Fruit fly (Drosophila melanogaster) whole organism, embryonic: Measurements from ENCODE around the gene her.

Experiments
- ATbp ChIP-seq: fragments of 200-800 bp; sonication (Bioruptor generic); optimal IDR thresholded peaks from 2 replicates; lab custom pipeline; 2017; ENCODE audit warnings: missing biosample characterization, mild to moderate bottlenecking, missing genetic modification characterization, missing genetic modification reagents
- Ada2b ChIP-seq: fragments of 200-800 bp; sonication (Bioruptor generic); IDR thresholded peaks from 2 replicates; pipeline ENCODE4 v1.3.6; 2022; ENCODE audit warnings: missing biosample characterization, missing genetic modification characterization
- Atf3 ChIP-seq: fragments of 200-800 bp; sonication (Bioruptor generic); optimal IDR thresholded peaks from 3 replicates; lab custom pipeline; 2016; ENCODE audit warnings: missing biosample characterization, missing genetic modification characterization
- CG11696 ChIP-seq: fragments of 200-800 bp; sonication (Bioruptor generic); IDR thresholded peaks from 2 replicates; pipeline ENCODE4 v1.3.6; 2022; ENCODE audit warnings: missing biosample characterization, missing genetic modification characterization
- CG12104 ChIP-seq: fragments of 200-800 bp; sonication (Bioruptor generic); optimal IDR thresholded peaks from 3 replicates; lab custom pipeline; 2016; ENCODE audit warnings: missing biosample characterization, missing genetic modification characterization
- CG12391 ChIP-seq: fragments of 200-800 bp; sonication (Bioruptor generic); optimal IDR thresholded peaks from 3 replicates; lab custom pipeline; 2018; ENCODE audit warnings: missing biosample characterization, mild to moderate bottlenecking, missing genetic modification characterization, moderate library complexity
- CG12659 ChIP-seq: fragments of 200-800 bp; sonication (Bioruptor generic); optimal IDR thresholded peaks from 3 replicates; lab custom pipeline; 2017; ENCODE audit warnings: mild to moderate bottlenecking, missing biosample characterization, missing genetic modification reagents, missing genetic modification characterization
- CG12744 ChIP-seq: fragments of 200-800 bp; sonication (Bioruptor generic); optimal IDR thresholded peaks from 2 replicates; lab custom pipeline; 2016; ENCODE audit warnings: missing biosample characterization, missing genetic modification characterization
- CG12769 ChIP-seq: fragments of 200-800 bp; sonication (Bioruptor generic); optimal IDR thresholded peaks from 2 replicates; lab custom pipeline; 2019; ENCODE audit warnings: missing biosample characterization, mild to moderate bottlenecking, missing genetic modification characterization, moderate library complexity
- CG13624 ChIP-seq: fragments of 200-800 bp; sonication (Bioruptor generic); optimal IDR thresholded peaks from 2 replicates; lab custom pipeline; 2016; ENCODE audit warnings: missing biosample characterization, missing genetic modification characterization
- CG14965 ChIP-seq: fragments of 200-800 bp; sonication (Bioruptor generic); optimal IDR thresholded peaks from 2 replicates; lab custom pipeline; 2016; ENCODE audit warnings: missing biosample characterization, missing genetic modification characterization, borderline replicate concordance
- CG15073 ChIP-seq: fragments of 200-800 bp; sonication (Bioruptor generic); optimal IDR thresholded peaks from 2 replicates; lab custom pipeline; 2016; ENCODE audit warnings: missing biosample characterization, missing genetic modification characterization
- CG15601 ChIP-seq: fragments of 200-800 bp; sonication (Bioruptor generic); optimal IDR thresholded peaks from 3 replicates; lab custom pipeline; 2019; ENCODE audit warnings: missing biosample characterization, mild to moderate bottlenecking, missing genetic modification characterization, moderate library complexity
- CG1603 ChIP-seq: fragments of 200-800 bp; sonication (Bioruptor generic); optimal IDR thresholded peaks from 2 replicates; lab custom pipeline; 2019; ENCODE audit warnings: missing biosample characterization, mild to moderate bottlenecking, missing genetic modification characterization, moderate library complexity
- CG16813 ChIP-seq: fragments of 200-800 bp; sonication (Bioruptor generic); IDR thresholded peaks from 3 replicates; pipeline ENCODE4 v1.3.6; 2022; ENCODE audit warnings: missing biosample characterization, missing genetic modification characterization; ENCODE audit not compliant: partially characterized antibody
- CG16815 ChIP-seq: fragments of 200-800 bp; sonication (Bioruptor generic); optimal IDR thresholded peaks from 3 replicates; lab custom pipeline; 2017; ENCODE audit warnings: missing biosample characterization, mild to moderate bottlenecking, missing genetic modification characterization
- CG2116 ChIP-seq: fragments of 200-800 bp; sonication (Bioruptor generic); optimal IDR thresholded peaks from 3 replicates; lab custom pipeline; 2018; ENCODE audit warnings: missing biosample characterization, mild to moderate bottlenecking, missing genetic modification characterization
- CG31224 ChIP-seq: fragments of 200-800 bp; sonication (Bioruptor generic); IDR thresholded peaks from 2 replicates; pipeline ENCODE4 v1.3.6; 2022; ENCODE audit warnings: missing biosample characterization, missing genetic modification characterization
- CG8478 ChIP-seq: fragments of >200 bp; optimal IDR thresholded peaks from 2 replicates; lab custom pipeline; 2018
- CG9215 ChIP-seq: fragments of 200-800 bp; sonication (Bioruptor generic); IDR thresholded peaks from 2 replicates; pipeline ENCODE4 v1.3.6; 2022; ENCODE audit warnings: missing biosample characterization, missing genetic modification characterization
- CHES-1-like ChIP-seq: fragments of 200-800 bp; sonication (Bioruptor generic); optimal IDR thresholded peaks from 2 replicates; lab custom pipeline; 2016; ENCODE audit warnings: missing biosample characterization, missing genetic modification characterization
- D19A ChIP-seq: fragments of 200-800 bp; optimal IDR thresholded peaks from 3 replicates; lab custom pipeline; 2019; ENCODE audit warnings: missing biosample characterization, mild to moderate bottlenecking, missing genetic modification characterization, moderate library complexity
- Drgx ChIP-seq: fragments of 200-800 bp; sonication (Bioruptor generic); IDR thresholded peaks from 2 replicates; pipeline ENCODE4 v1.3.6; 2022; ENCODE audit warnings: missing biosample characterization, missing genetic modification characterization
- HmgD ChIP-seq: fragments of 200-800 bp; sonication (Bioruptor generic); optimal IDR thresholded peaks from 3 replicates; lab custom pipeline; 2016; ENCODE audit warnings: missing biosample characterization, missing genetic modification characterization
- Hr51 ChIP-seq, 2 experiments: fragments of 200-800 bp; sonication (Bioruptor generic); optimal IDR thresholded peaks; 2 replicates in 1 of 2; 3 replicates in 1 of 2; lab custom pipeline; 2016 to 2018; ENCODE audit warnings: missing biosample characterization in 2 of 2, missing genetic modification characterization in 2 of 2, mild to moderate bottlenecking in 1 of 2, moderate library complexity in 1 of 2
- Oli ChIP-seq: fragments of 200-800 bp; sonication (Bioruptor generic); optimal IDR thresholded peaks from 2 replicates; lab custom pipeline; 2018; ENCODE audit warnings: missing biosample characterization, mild to moderate bottlenecking, missing genetic modification characterization, moderate library complexity
- Ptx1 ChIP-seq: fragments of 200-800 bp; sonication (Bioruptor generic); IDR thresholded peaks from 2 replicates; pipeline ENCODE4 v1.3.6; 2022; ENCODE audit warnings: missing biosample characterization, missing genetic modification characterization
- Ravus ChIP-seq: fragments of 200-800 bp; sonication (Bioruptor generic); IDR thresholded peaks from 2 replicates; pipeline ENCODE4 v1.3.6; 2022; ENCODE audit warnings: missing biosample characterization, missing genetic modification characterization
- ash1 ChIP-seq: fragments of 200-800 bp; sonication (Bioruptor generic); optimal IDR thresholded peaks from 2 replicates; lab custom pipeline; 2018; ENCODE audit warnings: missing biosample characterization, mild to moderate bottlenecking, missing genetic modification characterization
- bsh ChIP-seq, 2 experiments: fragments of 200-800 bp; sonication (Bioruptor generic); optimal IDR thresholded peaks; 2 replicates each; lab custom pipeline; 2017 to 2018; ENCODE audit warnings: mild to moderate bottlenecking in 2 of 2, missing biosample characterization in 2 of 2, missing genetic modification characterization in 2 of 2, moderate library complexity in 1 of 2
- cato ChIP-seq: fragments of 200-800 bp; sonication (Bioruptor generic); optimal IDR thresholded peaks from 2 replicates; lab custom pipeline; 2016; ENCODE audit warnings: missing biosample characterization, missing genetic modification characterization, borderline replicate concordance
- chm ChIP-seq: fragments of 200-800 bp; sonication (Bioruptor generic); IDR thresholded peaks from 2 replicates; pipeline ENCODE4 v1.3.6; 2022; ENCODE audit warnings: missing biosample characterization, missing genetic modification characterization
- crol ChIP-seq: fragments of 200-800 bp; sonication (Bioruptor generic); IDR thresholded peaks from 2 replicates; pipeline ENCODE4 v1.3.6; 2022; ENCODE audit warnings: missing biosample characterization, missing genetic modification characterization
- dimm ChIP-seq: fragments of 200-800 bp; sonication (Bioruptor generic); IDR thresholded peaks from 2 replicates; pipeline ENCODE4 v1.3.6; 2022; ENCODE audit warnings: missing biosample characterization, missing genetic modification characterization
- dm ChIP-seq: fragments of 200-800 bp; sonication (Bioruptor generic); optimal IDR thresholded peaks from 3 replicates; lab custom pipeline; 2016; ENCODE audit warnings: missing biosample characterization, missing genetic modification characterization
- emc ChIP-seq: fragments of 200-800 bp; sonication (Bioruptor generic); optimal IDR thresholded peaks from 2 replicates; lab custom pipeline; 2016; ENCODE audit warnings: missing biosample characterization, missing genetic modification characterization
- esg ChIP-seq: fragments of 200-800 bp; sonication (Bioruptor generic); conservative IDR thresholded peaks from 2 replicates; pipeline ENCODE4 v1.3.6; 2022; ENCODE audit warnings: missing biosample characterization, missing genetic modification characterization
- fd102C ChIP-seq: fragments of 200-800 bp; sonication (Bioruptor generic); optimal IDR thresholded peaks from 2 replicates; lab custom pipeline; 2018; ENCODE audit warnings: missing biosample characterization, mild to moderate bottlenecking, missing genetic modification characterization, moderate library complexity
- maf-S ChIP-seq: fragments of 200-800 bp; sonication (Bioruptor generic); optimal IDR thresholded peaks from 2 replicates; lab custom pipeline; 2016; ENCODE audit warnings: missing biosample characterization, missing genetic modification characterization
- nau ChIP-seq: fragments of 200-800 bp; sonication (Bioruptor generic); optimal IDR thresholded peaks from 3 replicates; lab custom pipeline; 2017; ENCODE audit warnings: missing biosample characterization, mild to moderate bottlenecking, missing genetic modification characterization, missing genetic modification reagents
- nmo ChIP-seq: fragments of 200-800 bp; sonication (Bioruptor generic); optimal IDR thresholded peaks from 2 replicates; lab custom pipeline; 2018; ENCODE audit warnings: missing biosample characterization, mild to moderate bottlenecking, missing genetic modification characterization, moderate library complexity
- pho ChIP-seq: fragments of 200-800 bp; sonication (Bioruptor generic); optimal IDR thresholded peaks from 2 replicates; lab custom pipeline; 2016; ENCODE audit warnings: missing biosample characterization, missing genetic modification characterization
- rib ChIP-seq: fragments of 200-800 bp; sonication (Bioruptor generic); IDR thresholded peaks from 2 replicates; pipeline ENCODE4 v1.3.6; 2022; ENCODE audit warnings: missing biosample characterization, missing genetic modification characterization
- run ChIP-seq: fragments of 200-800 bp; sonication (Bioruptor generic); optimal IDR thresholded peaks from 3 replicates; lab custom pipeline; 2018; ENCODE audit warnings: missing biosample characterization, mild to moderate bottlenecking, missing genetic modification characterization
- slou ChIP-seq: fragments of 200-800 bp; sonication (Bioruptor generic); optimal IDR thresholded peaks from 3 replicates; lab custom pipeline; 2016; ENCODE audit warnings: missing biosample characterization, missing genetic modification characterization
- sna ChIP-seq: fragments of 200-800 bp; sonication (Bioruptor generic); IDR thresholded peaks from 2 replicates; pipeline ENCODE4 v1.3.6; 2022; ENCODE audit warnings: missing biosample characterization, missing genetic modification characterization; ENCODE audit not compliant: partially characterized antibody
- ssp ChIP-seq: fragments of 200-800 bp; sonication (Bioruptor generic); IDR thresholded peaks from 2 replicates; pipeline ENCODE4 v1.3.6; 2022; ENCODE audit warnings: missing biosample characterization, missing genetic modification characterization
- z ChIP-seq: fragments of 200-800 bp; sonication (Bioruptor generic); IDR thresholded peaks from 3 replicates; pipeline ENCODE4 v1.3.6; 2022; ENCODE audit warnings: missing biosample characterization, missing genetic modification characterization
- zen ChIP-seq: fragments of 200-800 bp; sonication (Bioruptor generic); optimal IDR thresholded peaks from 3 replicates; lab custom pipeline; 2018; ENCODE audit warnings: missing biosample characterization, mild to moderate bottlenecking, missing genetic modification characterization, moderate library complexity

her gene

DNA sequence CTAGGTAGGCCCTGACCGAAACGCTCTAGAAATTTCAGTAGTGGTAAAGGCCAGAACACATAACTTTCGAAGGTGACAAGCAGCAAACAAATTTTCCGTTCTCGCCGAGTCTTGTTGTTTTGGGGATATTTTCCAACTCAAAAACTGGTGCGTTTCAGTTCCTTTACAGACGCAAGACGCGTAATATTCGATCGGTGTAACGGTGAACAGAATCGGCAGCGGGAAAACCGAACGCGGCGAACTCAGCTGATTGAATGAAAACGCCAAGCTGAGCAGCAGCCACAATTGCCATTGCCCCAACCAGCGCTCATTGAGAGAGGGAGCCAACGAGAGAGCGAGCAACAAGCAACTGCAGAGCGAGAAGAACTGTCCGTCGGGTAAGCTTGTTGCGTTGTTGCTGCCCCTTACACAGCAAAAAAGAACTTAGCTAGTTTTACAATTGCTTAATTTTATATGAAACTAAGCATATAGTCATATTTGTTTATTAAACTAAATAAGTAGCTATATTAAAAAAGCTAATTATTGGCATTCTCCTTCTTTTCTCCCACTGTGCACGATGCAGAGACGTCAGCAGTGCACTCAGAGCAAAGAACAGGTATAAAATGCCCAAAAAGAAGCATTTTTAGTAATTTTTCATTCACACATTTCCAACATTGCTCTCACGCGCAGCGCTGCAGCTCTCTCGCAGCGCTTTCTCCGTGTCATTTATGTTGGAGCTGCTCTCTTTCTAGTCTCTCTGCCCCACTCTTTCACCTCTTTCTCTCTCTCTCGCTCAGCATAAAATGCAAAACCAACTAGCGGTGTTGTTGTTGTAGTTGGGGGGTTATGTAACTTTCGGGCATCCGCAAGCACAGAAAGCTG is 39.1 kb downstream of the her start, which contains the start of the genes Cyt-c-d and CG31808 (continued):
- TF ChIP-seq dimm (GFP tag; lab: Robert Waterston, UW) (peak; percentile 93), CG12769 (tag; lab: Kevin White, UChicago) (peak; percentile 95), CG9215 (GFP tag; lab: Robert Waterston, UW) (peak; percentile 87), HmgD (peak; percentile 57), cato (peak; percentile 95), run (tag; lab: Kevin White, UChicago) (peak; percentile 96), Hr51 (GFP tag; optimal IDR thresholded peaks at IDR 0.05; lab: Kevin White, UChicago) (peak; percentile 85 to 98), CG8478 (no peak), CG1603 (tag; lab: Kevin White, UChicago) (peak; percentile 97), nmo (GFP tag; lab: Kevin White, UChicago) (peak; percentile 98), CG12744 (GFP tag; lab: Kevin White, UChicago) (peak; percentile 91), ash1 (GFP tag; lab: Kevin White, UChicago) (no peak), z (GFP tag; lab: Robert Waterston, UW) (peak; percentile 74), Atf3 (GFP tag; lab: Kevin White, UChicago) (peak; percentile 90), dm (GFP tag; lab: Kevin White, UChicago) (peak; percentile 86), CG2116 (GFP tag; lab: Kevin White, UChicago) (peak; percentile 85), CG31224 (GFP tag; lab: Robert Waterston, UW) (peak; percentile 86), crol (no peak; the same call in 1 of the 2 replicates), CG15073 (peak; percentile 80), CG15601 (tag; lab: Kevin White, UChicago) (peak; percentile 96), CG16815 (GFP tag; lab: Kevin White, UChicago) (peak; percentile 93), CG14965 (GFP tag; lab: Kevin White, UChicago) (peak; percentile 58), zen (tag; lab: Kevin White, UChicago) (peak; percentile 86), emc (GFP tag; lab: Kevin White, UChicago) (peak; percentile 72), esg (GFP tag; lab: Robert Waterston, UW) (peak; percentile 97), slou (GFP tag; lab: Kevin White, UChicago) (peak; percentile 91), Drgx (GFP tag; lab: Robert Waterston, UW) (peak; percentile 99), Oli (tag; lab: Kevin White, UChicago) (peak; percentile 98), ssp (peak; percentile 91), ATbp (GFP tag; lab: Kevin White, UChicago) (peak; percentile 98), CG12659 (GFP tag; lab: Kevin White, UChicago) (peak; percentile 97), CG12104 (GFP tag; lab: Kevin White, UChicago) (peak; percentile 95), chm (GFP tag; lab: Robert Waterston, UW) (peak; percentile 95), CG11696 (GFP tag; lab: Robert Waterston, UW) (peak; percentile 87), CHES-1-like (GFP tag; lab: Kevin White, UChicago) (peak; percentile 80), CG13624 (peak; percentile 84), Ada2b (GFP tag; lab: Robert Waterston, UW) (peak; percentile 97), D19A (peak; percentile 94), pho (peak; percentile 89), bsh (GFP tag; optimal IDR thresholded peaks at IDR 0.05; lab: Kevin White, UChicago) (peak; percentile 97 to 99), CG16813 (GFP tag; lab: Robert Waterston, UW) (0 out of 3 replicates have a peak, but pooled peaks have one; percentile 31), sna (GFP tag; lab: Robert Waterston, UW) (no peak), maf-S (GFP tag; lab: Kevin White, UChicago) (peak; percentile 92), nau (peak; percentile 98), CG12391 (peak; percentile 99), Ravus (peak; percentile 90), rib (GFP tag; lab: Robert Waterston, UW) (peak; percentile 89), fd102C (GFP tag; lab: Kevin White, UChicago) (peak; percentile 65), Ptx1 (GFP tag; lab: Robert Waterston, UW) (peak; percentile 98)
